Fruit fly (Drosophila melanogaster): ENCODE data around the gene CG6409.

dm6 chr3L:10856534-10857030 is 25.6 kb downstream of the CG6409 start:
- TF ChIP-seq psq (optimal IDR thresholded peaks at IDR 0.05) (no peak), ttk (optimal IDR thresholded peaks at IDR 0.05) (no peak), insv (optimal IDR thresholded peaks at IDR 0.05) (no peak), Sin3A (optimal IDR thresholded peaks at IDR 0.05) (no peak), Myc (optimal IDR thresholded peaks at IDR 0.05) (no peak)

Measured in Kc167 (cell line).